Worm (Caenorhabditis elegans): ENCODE data around the gene K02C4.2.
A peak's percentile ranks its signal among the peaks of the same experiment; 100 is the strongest.

The K02C4.2 gene

DNA sequence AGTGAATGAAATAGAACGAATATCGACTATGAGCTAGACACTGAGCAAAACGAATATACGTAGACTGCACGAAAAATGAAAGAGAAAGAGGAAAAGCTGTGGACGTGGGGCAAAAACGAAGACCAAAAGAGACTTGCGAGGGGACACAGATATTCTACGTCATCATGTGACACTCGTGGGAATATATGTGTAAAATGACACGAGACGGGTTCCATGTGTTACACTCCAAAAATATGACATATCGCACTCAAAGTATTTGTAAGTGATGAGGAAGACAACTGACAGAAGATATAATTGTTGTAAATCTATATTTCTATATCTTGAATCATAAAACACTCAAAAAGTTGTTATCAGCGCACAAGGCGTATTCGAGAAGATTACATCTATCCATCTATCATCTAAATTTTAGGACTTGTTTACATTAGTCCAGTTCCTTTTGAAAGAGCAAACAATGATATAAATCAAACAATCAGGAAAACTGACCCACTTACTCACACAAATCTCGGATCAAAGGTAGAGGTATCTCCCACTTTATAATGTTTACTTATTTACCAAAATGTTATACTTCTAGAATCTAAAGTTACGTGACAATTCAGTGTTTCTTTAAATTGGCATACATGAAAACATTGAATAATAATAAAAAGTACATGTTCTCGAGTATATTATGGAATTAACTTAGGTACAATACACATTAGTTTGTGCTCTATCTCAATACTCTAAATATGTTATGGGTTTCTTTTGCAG lies 3.6 kb upstream of the K02C4.2 start (continued):
- TF ChIP-seq nhr-77 (tag; optimal IDR thresholded peaks at IDR 0.05) (no peak), tbx-2 (tag; optimal IDR thresholded peaks at IDR 0.05) (peak; percentile 54), ceh-88 (GFP tag; IDR thresholded peaks at IDR 0.05) (no peak; the same call in 1 of the 2 replicates), Y116A8C.19 (tag; optimal IDR thresholded peaks at IDR 0.05; ENCODE audit: borderline replicate concordance) (no peak), mab-9 (GFP tag; IDR thresholded peaks at IDR 0.05) (peak; percentile 63; the same call in 1 of the 2 replicates), fkh-10 (GFP tag; optimal IDR thresholded peaks at IDR 0.05) (no peak), elt-2 (tag; optimal IDR thresholded peaks at IDR 0.05) (no peak), nhr-71 (tag; optimal IDR thresholded peaks at IDR 0.05) (peak; percentile 89), efl-3 (GFP tag; optimal IDR thresholded peaks at IDR 0.05) (no peak), lin-13 (GFP tag; optimal IDR thresholded peaks at IDR 0.05) (no peak), ceh-63 (GFP tag; optimal IDR thresholded peaks at IDR 0.05) (no peak), nhr-84 (tag; optimal IDR thresholded peaks at IDR 0.05) (no peak), C16A3.4 (tag; optimal IDR thresholded peaks at IDR 0.05) (peak; percentile 28), skn-1 (tag; optimal IDR thresholded peaks at IDR 0.05) (peak; percentile 35), fkh-4 (tag; optimal IDR thresholded peaks at IDR 0.05; ENCODE audit: borderline replicate concordance) (no peak), blmp-1 (tag; optimal IDR thresholded peaks at IDR 0.05) (peak; percentile 59), hlh-17 (GFP tag; optimal IDR thresholded peaks at IDR 0.05; ENCODE audit: borderline replicate concordance) (no peak), hpl-2 (GFP tag; optimal IDR thresholded peaks at IDR 0.05) (no peak), nhr-90 (tag; optimal IDR thresholded peaks at IDR 0.05; ENCODE audit: poor library complexity) (peak; percentile 44), swsn-7 (tag; optimal IDR thresholded peaks at IDR 0.05) (peak; percentile 54), unc-62 (GFP tag; optimal IDR thresholded peaks at IDR 0.05) (no peak), fkh-8 (tag; optimal IDR thresholded peaks at IDR 0.05) (peak; percentile 85), ztf-11 (tag; optimal IDR thresholded peaks at IDR 0.05) (peak in 1 of 2 experiments; percentile 18), sox-4 (tag; optimal IDR thresholded peaks at IDR 0.05) (no peak), nhr-28 (tag; optimal IDR thresholded peaks at IDR 0.05) (no peak), nhr-76 (tag; optimal IDR thresholded peaks at IDR 0.05) (no peak), lsy-2 (tag; optimal IDR thresholded peaks at IDR 0.05) (peak; percentile 56 to 64), ztf-4 (tag; optimal IDR thresholded peaks at IDR 0.05) (peak; percentile 24), alr-1 (tag; optimal IDR thresholded peaks at IDR 0.05; ENCODE audit: borderline replicate concordance) (no peak), snpc-4 (tag; optimal IDR thresholded peaks at IDR 0.05) (no peak), elt-3 (tag; optimal IDR thresholded peaks at IDR 0.05) (peak in 2 of 6 experiments; percentile 45 to 66), jun-1 (tag; optimal IDR thresholded peaks at IDR 0.05) (no peak), mep-1 (tag; optimal IDR thresholded peaks at IDR 0.05) (peak; percentile 72), xbp-1 (tag; optimal IDR thresholded peaks at IDR 0.05) (peak; percentile 53), dsc-1 (tag; optimal IDR thresholded peaks at IDR 0.05) (peak; percentile 38), nhr-12 (tag; optimal IDR thresholded peaks at IDR 0.05) (no peak), nhr-20 (tag; optimal IDR thresholded peaks at IDR 0.05) (peak; percentile 69), aha-1 (tag; optimal IDR thresholded peaks at IDR 0.05) (no peak), aly-2 (tag; optimal IDR thresholded peaks at IDR 0.05) (no peak), snu-23 (GFP tag; optimal IDR thresholded peaks at IDR 0.05) (peak; percentile 73), mef-2 (tag; optimal IDR thresholded peaks at IDR 0.05) (peak; percentile 21), irx-1 (tag; optimal IDR thresholded peaks at IDR 0.05) (peak; percentile 38)

DNA sequence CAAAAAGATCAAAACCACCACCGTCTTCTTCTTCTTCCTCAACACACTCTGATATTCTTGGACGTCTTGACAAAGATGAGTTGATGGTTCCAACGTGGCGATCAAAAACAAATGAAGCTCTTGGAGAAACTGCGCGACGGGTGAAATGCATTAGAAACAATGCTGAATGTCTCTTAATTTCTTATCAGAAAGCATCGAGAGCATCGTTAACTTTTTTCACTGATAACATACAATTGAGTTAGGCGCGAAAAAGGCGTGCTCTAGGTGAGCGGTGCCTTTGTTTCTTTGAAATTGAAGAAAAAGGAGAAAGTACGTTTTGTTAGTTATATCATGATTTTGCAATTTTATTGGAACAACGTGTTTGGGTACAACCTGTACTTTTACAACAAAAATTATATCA lies 2.3 kb upstream of the K02C4.2 start, which contains the start of gene gpcp-2:
Gene gpcp-2, minus strand, starts transcription at position 153 of the 400 bp plus-strand sequence.
- TF ChIP-seq elt-2 (tag; optimal IDR thresholded peaks at IDR 0.05) (peak; percentile 47), ceh-88 (GFP tag; IDR thresholded peaks at IDR 0.05) (no peak)
